Worm (Caenorhabditis elegans): ENCODE data around the gene Y47A7.2.

DNA sequence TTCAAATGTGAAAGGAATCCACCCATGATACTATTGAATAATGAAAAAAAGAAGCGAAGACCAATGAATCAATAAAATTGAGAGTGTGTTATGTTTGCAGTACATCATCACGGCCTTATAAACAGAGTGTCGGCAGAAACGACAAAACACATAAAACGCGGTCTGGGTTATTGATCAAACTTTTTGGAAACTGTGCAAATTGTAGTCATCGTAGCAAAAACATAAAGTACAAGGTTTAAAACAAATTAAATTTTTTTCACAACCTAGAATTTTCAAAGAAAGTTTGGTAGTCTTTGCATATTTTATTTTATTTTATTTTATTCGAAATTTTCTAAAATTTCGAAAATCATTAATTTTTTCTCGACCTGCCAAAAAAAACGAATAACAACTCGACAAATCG lies 44.9 kb upstream of the Y47A7.2 start, which contains the start of gene cest-35.1:
- TF ChIP-seq lsy-2 (tag; optimal IDR thresholded peaks at IDR 0.05) (no peak), ama-1 (optimal IDR thresholded peaks at IDR 0.05) (no peak)
